Worm (Caenorhabditis elegans): ENCODE data around the gene rgs-11.

- TF ChIP-seq lin-39 (tag; optimal IDR thresholded peaks at IDR 0.05), result no peak
- TF ChIP-seq nhr-11 (tag; optimal IDR thresholded peaks at IDR 0.05), result no peak
- no peak for TF ChIP-seq zag-1 (tag; optimal IDR thresholded peaks at IDR 0.05)
- TF ChIP-seq ztf-4 (tag; optimal IDR thresholded peaks at IDR 0.05), result no peak
- no peak for TF ChIP-seq ZK546.5 (tag; optimal IDR thresholded peaks at IDR 0.05)
- TF ChIP-seq sma-3 (GFP tag; optimal IDR thresholded peaks at IDR 0.05), result no peak
- no peak for TF ChIP-seq R02D3.7 (tag; optimal IDR thresholded peaks at IDR 0.05)
These were observed 12.6 kb upstream of the rgs-11 start for ce11 chrX:14951797-14952196.

All from whole organism, L2 larva.